Worm (Caenorhabditis elegans) whole organism, early embryonic: ENCODE results near the gene copz-1.

ENCODE experiments used
- ama-1 ChIP-seq: fragments of 150-350 bp; optimal IDR thresholded peaks from 2 replicates; lab custom pipeline; 2014
- flt-1 ChIP-seq: fragments of 200-800 bp; sonication (Bioruptor generic); IDR thresholded peaks from 2 replicates; pipeline ENCODE4 v1.3.6; 2022; ENCODE audit warnings: missing genetic modification characterization, missing compliant biosample characterization
- hmg-4 ChIP-seq: fragments of 200-800 bp; sonication (Bioruptor generic); optimal IDR thresholded peaks from 2 replicates; lab custom pipeline; 2018; ENCODE audit warnings: mild to moderate bottlenecking, missing genetic modification characterization, missing compliant biosample characterization
- pes-1 ChIP-seq: fragments of 200-800 bp; sonication (Bioruptor generic); IDR thresholded peaks from 2 replicates; pipeline ENCODE4 v1.3.6; 2022; ENCODE audit warnings: missing genetic modification reagents, missing genetic modification characterization, missing compliant biosample characterization
- tra-4 ChIP-seq: sonication (generic microtip); optimal IDR thresholded peaks from 2 replicates; lab custom pipeline; 2017; ENCODE audit warnings: missing genetic modification characterization, missing compliant biosample characterization

DNA sequence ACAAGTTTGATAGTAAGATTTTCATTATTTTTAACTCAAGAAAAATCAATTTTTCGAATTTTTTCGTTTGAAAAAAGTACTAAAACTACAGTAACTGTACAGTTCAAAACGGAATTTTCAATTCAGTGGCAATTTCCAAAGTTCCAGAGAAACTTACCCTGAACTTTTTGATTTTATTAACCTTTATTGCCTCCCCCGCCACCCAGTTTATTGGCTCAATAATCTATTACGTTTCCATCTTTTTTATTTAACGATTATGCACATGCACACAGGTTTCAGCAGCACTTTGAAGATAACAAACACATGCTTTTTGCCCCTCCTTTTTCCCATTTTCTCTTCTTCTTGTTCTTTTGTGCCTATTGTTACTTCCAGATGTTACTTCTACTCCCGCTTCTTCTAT is 7.9 kb downstream of the copz-1 start, which contains the start of gene lurp-1:
- TF ChIP-seq tra-4 (tag; lab: Kevin White, UChicago) (no peak), pes-1 (GFP tag; lab: Robert Waterston, UW) (no peak), flt-1 (GFP tag; lab: Robert Waterston, UW) (no peak), ama-1 (no peak), hmg-4 (GFP tag; lab: Kevin White, UChicago) (no peak)
